Fruit fly (Drosophila melanogaster) whole organism, embryonic: ENCODE data around the gene Sox100B.

Source experiments
- BEAF-32 ChIP-seq: fragments of 200-800 bp; sonication (Bioruptor generic); optimal IDR thresholded peaks from 3 replicates; lab custom pipeline; 2017; ENCODE audit warnings: missing biosample characterization, missing genetic modification characterization, mild to moderate bottlenecking, moderate library complexity, missing genetic modification reagents
- CG12299 ChIP-seq: fragments of 200-800 bp; sonication (Bioruptor generic); optimal IDR thresholded peaks from 2 replicates; lab custom pipeline; 2018; ENCODE audit warnings: missing biosample characterization, mild to moderate bottlenecking, missing genetic modification characterization
- CG13894 ChIP-seq: fragments of 200-800 bp; sonication (Bioruptor generic); optimal IDR thresholded peaks from 3 replicates; lab custom pipeline; 2018; ENCODE audit warnings: missing biosample characterization, mild to moderate bottlenecking, missing genetic modification characterization, moderate library complexity
- CG17612 ChIP-seq: fragments of 200-800 bp; sonication (Bioruptor generic); IDR thresholded peaks from 2 replicates; pipeline ENCODE4 v1.3.6; 2022; ENCODE audit warnings: missing biosample characterization, missing genetic modification characterization
- CG17802 ChIP-seq: fragments of 200-800 bp; sonication (Bioruptor generic); optimal IDR thresholded peaks from 2 replicates; lab custom pipeline; 2018; ENCODE audit warnings: missing biosample characterization, mild to moderate bottlenecking, missing genetic modification characterization, moderate library complexity
- CG17829 ChIP-seq: fragments of 200-800 bp; optimal IDR thresholded peaks from 2 replicates; lab custom pipeline; 2019; ENCODE audit warnings: missing biosample characterization, mild to moderate bottlenecking, missing genetic modification characterization, moderate library complexity
- CG1792 ChIP-seq: fragments of 200-800 bp; sonication (Bioruptor generic); optimal IDR thresholded peaks from 2 replicates; lab custom pipeline; 2016; ENCODE audit warnings: missing biosample characterization, missing genetic modification characterization
- CG18619 ChIP-seq: fragments of 200-800 bp; sonication (Bioruptor generic); optimal IDR thresholded peaks from 3 replicates; lab custom pipeline; 2017; ENCODE audit warnings: missing biosample characterization, mild to moderate bottlenecking, missing genetic modification characterization
- CG3281 ChIP-seq: fragments of 200-800 bp; sonication (Bioruptor generic); optimal IDR thresholded peaks from 3 replicates; lab custom pipeline; 2017; ENCODE audit warnings: missing biosample characterization, mild to moderate bottlenecking, missing genetic modification characterization
- CG6272 ChIP-seq: fragments of 200-800 bp; sonication (Bioruptor generic); IDR thresholded peaks from 2 replicates; pipeline ENCODE4 v1.3.6; 2022; ENCODE audit warnings: missing biosample characterization, missing genetic modification characterization
- CG7745 ChIP-seq: fragments of 200-800 bp; sonication (Bioruptor generic); optimal IDR thresholded peaks from 2 replicates; lab custom pipeline; 2018; ENCODE audit warnings: missing biosample characterization, mild to moderate bottlenecking, missing genetic modification characterization, moderate library complexity
- CG8944 ChIP-seq: fragments of 200-800 bp; sonication (Bioruptor generic); optimal IDR thresholded peaks from 3 replicates; lab custom pipeline; 2016; ENCODE audit warnings: missing biosample characterization, missing genetic modification characterization
- CG9215 ChIP-seq: fragments of 200-800 bp; sonication (Bioruptor generic); IDR thresholded peaks from 2 replicates; pipeline ENCODE4 v1.3.6; 2022; ENCODE audit warnings: missing biosample characterization, missing genetic modification characterization
- CG9817 ChIP-seq: fragments of 200-800 bp; sonication (Bioruptor generic); optimal IDR thresholded peaks from 2 replicates; lab custom pipeline; 2018; ENCODE audit warnings: missing biosample characterization, mild to moderate bottlenecking, missing genetic modification characterization, moderate library complexity
- Dbx ChIP-seq: fragments of 200-800 bp; sonication (Bioruptor generic); IDR thresholded peaks from 3 replicates; pipeline ENCODE4 v1.3.6; 2022; ENCODE audit warnings: missing biosample characterization, missing genetic modification characterization
- Deaf1 ChIP-seq: fragments of 200-800 bp; optimal IDR thresholded peaks from 3 replicates; lab custom pipeline; 2019; ENCODE audit warnings: missing biosample characterization, mild to moderate bottlenecking, missing genetic modification characterization, moderate library complexity
- E2f1 ChIP-seq: fragments of 200-800 bp; sonication (Bioruptor generic); IDR thresholded peaks from 2 replicates; pipeline ENCODE4 v1.3.6; 2022; ENCODE audit warnings: missing biosample characterization, missing genetic modification characterization
- Ets65A ChIP-seq: fragments of 200-800 bp; sonication (Bioruptor generic); peaks from one replicate; lab custom pipeline; 2016; ENCODE audit warnings: missing biosample characterization, missing genetic modification characterization
- HLH54F ChIP-seq: fragments of 200-800 bp; sonication (Bioruptor generic); optimal IDR thresholded peaks from 3 replicates; lab custom pipeline; 2016; ENCODE audit warnings: missing biosample characterization, missing genetic modification characterization
- Hr51 ChIP-seq, 2 experiments: fragments of 200-800 bp; sonication (Bioruptor generic); optimal IDR thresholded peaks; 2 replicates in 1 of 2; 3 replicates in 1 of 2; lab custom pipeline; 2016 to 2018; ENCODE audit warnings: missing biosample characterization in 2 of 2, missing genetic modification characterization in 2 of 2, mild to moderate bottlenecking in 1 of 2, moderate library complexity in 1 of 2
- Mrtf ChIP-seq: fragments of 200-800 bp; sonication (Bioruptor generic); IDR thresholded peaks from 3 replicates; pipeline ENCODE4 v1.3.6; 2022; ENCODE audit warnings: missing biosample characterization, missing genetic modification characterization
- NC2α ChIP-seq: fragments of 200-800 bp; sonication (Bioruptor generic); optimal IDR thresholded peaks from 2 replicates; lab custom pipeline; 2016; ENCODE audit warnings: missing biosample characterization, missing genetic modification characterization
- NC2β ChIP-seq: fragments of 200-800 bp; sonication (Bioruptor generic); optimal IDR thresholded peaks from 2 replicates; lab custom pipeline; 2016; ENCODE audit warnings: missing biosample characterization, missing genetic modification characterization
- NFAT ChIP-seq: fragments of 200-800 bp; sonication (Bioruptor generic); IDR thresholded peaks from 2 replicates; pipeline ENCODE4 v1.3.6; 2022; ENCODE audit warnings: missing biosample characterization, missing genetic modification characterization
- Oli ChIP-seq: fragments of 200-800 bp; sonication (Bioruptor generic); optimal IDR thresholded peaks from 2 replicates; lab custom pipeline; 2018; ENCODE audit warnings: missing biosample characterization, mild to moderate bottlenecking, missing genetic modification characterization, moderate library complexity
- Rx ChIP-seq: fragments of 200-800 bp; sonication (Bioruptor generic); IDR thresholded peaks from 2 replicates; pipeline ENCODE4 v1.3.6; 2022; ENCODE audit warnings: missing biosample characterization, missing genetic modification characterization
- Ssrp ChIP-seq: fragments of 200-800 bp; sonication (Bioruptor generic); optimal IDR thresholded peaks from 2 replicates; lab custom pipeline; 2018; ENCODE audit warnings: missing biosample characterization, mild to moderate bottlenecking, missing genetic modification characterization, moderate library complexity
- amos ChIP-seq: fragments of 200-800 bp; sonication (Bioruptor generic); IDR thresholded peaks from 2 replicates; pipeline ENCODE4 v1.3.6; 2022; ENCODE audit warnings: missing biosample characterization, missing genetic modification characterization; ENCODE audit not compliant: partially characterized antibody
- bcd ChIP-seq: fragments of 200-800 bp; sonication (Bioruptor generic); optimal IDR thresholded peaks from 2 replicates; lab custom pipeline; 2017; ENCODE audit warnings: missing biosample characterization, mild to moderate bottlenecking, missing genetic modification characterization
- bsh ChIP-seq, 2 experiments: fragments of 200-800 bp; sonication (Bioruptor generic); optimal IDR thresholded peaks; 2 replicates each; lab custom pipeline; 2017 to 2018; ENCODE audit warnings: mild to moderate bottlenecking in 2 of 2, missing biosample characterization in 2 of 2, missing genetic modification characterization in 2 of 2, moderate library complexity in 1 of 2
- ci ChIP-seq: fragments of 200-800 bp; sonication (Bioruptor generic); IDR thresholded peaks from 3 replicates; pipeline ENCODE4 v1.3.6; 2022; ENCODE audit warnings: missing biosample characterization, missing genetic modification characterization
- corto ChIP-seq: fragments of 200-800 bp; sonication (Bioruptor generic); optimal IDR thresholded peaks from 2 replicates; lab custom pipeline; 2016; ENCODE audit warnings: missing biosample characterization, mild to moderate bottlenecking, missing genetic modification characterization, moderate library complexity
- ewg ChIP-seq: fragments of 200-800 bp; sonication (Bioruptor generic); optimal IDR thresholded peaks from 3 replicates; lab custom pipeline; 2017; ENCODE audit warnings: mild to moderate bottlenecking, missing biosample characterization, missing genetic modification reagents, missing genetic modification characterization
- exex ChIP-seq: fragments of 200-800 bp; sonication (Bioruptor generic); optimal IDR thresholded peaks from 4 replicates; lab custom pipeline; 2018; ENCODE audit warnings: missing biosample characterization, mild to moderate bottlenecking, missing genetic modification characterization, moderate library complexity
- gcm2 ChIP-seq: fragments of 200-800 bp; sonication (Bioruptor generic); optimal IDR thresholded peaks from 2 replicates; lab custom pipeline; 2016; ENCODE audit warnings: missing biosample characterization, missing genetic modification characterization
- grau ChIP-seq: fragments of 200-800 bp; optimal IDR thresholded peaks from 3 replicates; lab custom pipeline; 2019; ENCODE audit warnings: missing biosample characterization, mild to moderate bottlenecking, missing genetic modification characterization, moderate library complexity
- gt ChIP-seq: fragments of 200-800 bp; sonication (Bioruptor generic); IDR thresholded peaks from 2 replicates; pipeline ENCODE4 v1.3.6; 2022; ENCODE audit warnings: missing biosample characterization, missing genetic modification characterization
- hbn ChIP-seq: fragments of 200-800 bp; sonication (Bioruptor generic); IDR thresholded peaks from 2 replicates; pipeline ENCODE4 v1.3.6; 2022; ENCODE audit warnings: missing biosample characterization, missing genetic modification characterization; ENCODE audit not compliant: partially characterized antibody
- ind ChIP-seq: fragments of 200-800 bp; sonication (Bioruptor generic); optimal IDR thresholded peaks from 3 replicates; lab custom pipeline; 2016; ENCODE audit warnings: missing biosample characterization, missing genetic modification characterization
- inv ChIP-seq: fragments of 200-800 bp; sonication (Bioruptor generic); IDR thresholded peaks from 2 replicates; pipeline ENCODE4 v1.3.6; 2022; ENCODE audit warnings: missing biosample characterization, missing genetic modification characterization; ENCODE audit not compliant: partially characterized antibody
- lab ChIP-seq: fragments of 200-800 bp; sonication (Bioruptor generic); optimal IDR thresholded peaks from 3 replicates; lab custom pipeline; 2017; ENCODE audit warnings: missing biosample characterization, missing genetic modification characterization, mild to moderate bottlenecking, moderate library complexity, missing genetic modification reagents
- repo ChIP-seq: fragments of 200-800 bp; sonication (Bioruptor generic); optimal IDR thresholded peaks from 2 replicates; lab custom pipeline; 2016; ENCODE audit warnings: missing biosample characterization, missing genetic modification characterization
- ro ChIP-seq: fragments of 200-800 bp; sonication (Bioruptor generic); IDR thresholded peaks from 2 replicates; pipeline ENCODE4 v1.3.6; 2022; ENCODE audit warnings: missing biosample characterization, missing genetic modification characterization
- schlank ChIP-seq: fragments of 200-800 bp; sonication (Bioruptor generic); optimal IDR thresholded peaks from 2 replicates; lab custom pipeline; 2018; ENCODE audit warnings: missing biosample characterization, mild to moderate bottlenecking, missing genetic modification characterization
- sens-2 ChIP-seq: fragments of 200-800 bp; sonication (Bioruptor generic); IDR thresholded peaks from 2 replicates; pipeline ENCODE4 v1.3.6; 2022; ENCODE audit warnings: missing biosample characterization, missing genetic modification characterization
- tio ChIP-seq: fragments of 200-800 bp; sonication (Bioruptor generic); optimal IDR thresholded peaks from 2 replicates; lab custom pipeline; 2017; ENCODE audit warnings: missing biosample characterization, missing genetic modification characterization, inconsistent platforms
- ttk ChIP-seq: fragments of 200-800 bp; sonication (Bioruptor generic); IDR thresholded peaks from 2 replicates; pipeline ENCODE4 v2.1.2; 2022; ENCODE audit warnings: missing biosample characterization, missing genetic modification characterization
- vnd ChIP-seq: fragments of 200-800 bp; sonication (Bioruptor generic); IDR thresholded peaks from 3 replicates; pipeline ENCODE4 v1.3.6; 2022; ENCODE audit warnings: missing biosample characterization, missing genetic modification characterization; ENCODE audit not compliant: partially characterized antibody

The Sox100B gene

dm6 chr3R:31059036-31059806, 5.8 kb upstream of the Sox100B start (continued):
- TF ChIP-seq NC2β: no peak
- no peak for TF ChIP-seq ro
- no peak for TF ChIP-seq CG1792
- peak; percentile 77 for TF ChIP-seq bcd (GFP tag; lab: Kevin White, UChicago)
- TF ChIP-seq tio (GFP tag; lab: Kevin White, UChicago): peak; percentile 79
- peak; percentile 86 for TF ChIP-seq Oli (tag; lab: Kevin White, UChicago)
- no peak for TF ChIP-seq CG8944 (GFP tag; lab: Kevin White, UChicago)
- no peak for TF ChIP-seq gcm2 (GFP tag; lab: Kevin White, UChicago)
- TF ChIP-seq inv (GFP tag; lab: Robert Waterston, UW): no peak
- no peak for TF ChIP-seq vnd (GFP tag; lab: Robert Waterston, UW)
- TF ChIP-seq exex (tag; lab: Kevin White, UChicago): peak; percentile 59
- peak; percentile 81 for TF ChIP-seq grau (tag; lab: Kevin White, UChicago)
- TF ChIP-seq BEAF-32 (GFP tag; lab: Kevin White, UChicago): no peak
- TF ChIP-seq CG9817: peak; percentile 73
- TF ChIP-seq NFAT (GFP tag; lab: Robert Waterston, UW): peak; percentile 50
- no peak for TF ChIP-seq repo
- peak; percentile 73 for TF ChIP-seq corto
- TF ChIP-seq sens-2 (GFP tag; lab: Robert Waterston, UW): no peak
- peak; percentile 82 for TF ChIP-seq ttk (GFP tag; lab: Robert Waterston, UW)
- TF ChIP-seq gt: no peak
- peak; percentile 89 for TF ChIP-seq ci (GFP tag; lab: Robert Waterston, UW)
- TF ChIP-seq Ssrp (tag; lab: Kevin White, UChicago): peak; percentile 87
- TF ChIP-seq HLH54F: no peak
- peak; percentile 23; the same call in 1 of the 2 replicates for TF ChIP-seq CG6272
- TF ChIP-seq hbn (GFP tag; lab: Robert Waterston, UW): no peak
- TF ChIP-seq Mrtf (GFP tag; lab: Robert Waterston, UW): peak; percentile 66; the same call in 2 of the 3 replicates
- no peak for TF ChIP-seq amos (GFP tag; lab: Robert Waterston, UW)
- peak; percentile 91 for TF ChIP-seq CG17829 (tag; lab: Kevin White, UChicago)
- peak; percentile 51; the same call in 1 of the 2 replicates for TF ChIP-seq Rx (GFP tag; lab: Robert Waterston, UW)
- TF ChIP-seq Deaf1: peak; percentile 58
- TF ChIP-seq E2f1 (GFP tag; lab: Robert Waterston, UW): peak; percentile 27; the same call in 1 of the 2 replicates
- TF ChIP-seq CG7745 (tag; lab: Kevin White, UChicago): no peak
- TF ChIP-seq CG13894 (tag; lab: Kevin White, UChicago): no peak
- peak; percentile 53; the same call in 1 of the 2 replicates for TF ChIP-seq CG9215 (GFP tag; lab: Robert Waterston, UW)
- TF ChIP-seq CG18619 (GFP tag; lab: Kevin White, UChicago): peak; percentile 65
- peak; percentile 12 for TF ChIP-seq CG12299 (tag; lab: Kevin White, UChicago)
- peak; percentile 48; the same call in 1 of the 3 replicates for TF ChIP-seq Dbx (GFP tag; lab: Robert Waterston, UW)
- TF ChIP-seq lab (GFP tag; lab: Kevin White, UChicago): peak; percentile 86
- TF ChIP-seq schlank (tag; lab: Kevin White, UChicago): peak; percentile 45
- TF ChIP-seq ind (GFP tag; lab: Kevin White, UChicago): peak; percentile 82
- peak; percentile 68 for TF ChIP-seq ewg
- TF ChIP-seq CG3281 (GFP tag; lab: Kevin White, UChicago): peak; percentile 79
- TF ChIP-seq Ets65A (GFP tag; lab: Kevin White, UChicago): no peak
- TF ChIP-seq Hr51 (GFP tag; optimal IDR thresholded peaks at IDR 0.05; lab: Kevin White, UChicago): peak in 1 of 2 experiments; percentile 85
- peak; percentile 60 for TF ChIP-seq CG17802 (tag; lab: Kevin White, UChicago)
- no peak for TF ChIP-seq NC2α
- peak; percentile 56; the same call in 1 of the 2 replicates for TF ChIP-seq CG17612
- peak; percentile 38 to 88 for TF ChIP-seq bsh (GFP tag; optimal IDR thresholded peaks at IDR 0.05; lab: Kevin White, UChicago)
